Worm (Caenorhabditis elegans): ENCODE data around the gene his-69.

ce11 chrIII:4106611-4107010 lies 48.1 kb upstream of the his-69 start:
- TF ChIP-seq nhr-11 (tag; optimal IDR thresholded peaks at IDR 0.05) (no peak), nhr-12 (tag; optimal IDR thresholded peaks at IDR 0.05) (no peak), zag-1 (tag; optimal IDR thresholded peaks at IDR 0.05) (no peak), nhr-237 (tag; optimal IDR thresholded peaks at IDR 0.05) (no peak), snpc-4 (tag; optimal IDR thresholded peaks at IDR 0.05) (no peak), blmp-1 (tag; optimal IDR thresholded peaks at IDR 0.05; ENCODE audit: insufficient read depth) (no peak)
